Fruit fly (Drosophila melanogaster): ENCODE results near the gene Ttc1.

Ttc1 gene

dm6 chr3R:16423323-16423722 lies 19.5 kb downstream of the Ttc1 start:
- TF ChIP-seq pfk (GFP tag; optimal IDR thresholded peaks at IDR 0.05) (peak; percentile 88), dati (GFP tag; IDR thresholded peaks at IDR 0.05) (no peak), tx (GFP tag; optimal IDR thresholded peaks at IDR 0.05) (no peak), CG43689 (GFP tag; IDR thresholded peaks at IDR 0.05) (no peak), z (GFP tag; IDR thresholded peaks at IDR 0.05) (peak; percentile 98), D (optimal IDR thresholded peaks at IDR 0.05) (no peak), D (GFP tag; optimal IDR thresholded peaks at IDR 0.05) (peak; percentile 53), her (GFP tag; optimal IDR thresholded peaks at IDR 0.05) (no peak), twi (tag; optimal IDR thresholded peaks at IDR 0.05) (peak; percentile 10), CG10321 (GFP tag; IDR thresholded peaks at IDR 0.05) (peak; percentile 92), CG8924 (tag; optimal IDR thresholded peaks at IDR 0.05) (peak; percentile 23), Nf-YB (GFP tag; optimal IDR thresholded peaks at IDR 0.05) (peak; percentile 93), ro (GFP tag; IDR thresholded peaks at IDR 0.05) (no peak), crol (GFP tag; IDR thresholded peaks at IDR 0.05) (0 out of 2 replicates have a peak, but pooled peaks have one; percentile 19), Opbp (GFP tag; IDR thresholded peaks at IDR 0.05; ENCODE audit: partially characterized antibody) (0 out of 3 replicates have a peak, but pooled peaks have one; percentile 30), Bgb (GFP tag; IDR thresholded peaks at IDR 0.05; ENCODE audit: partially characterized antibody) (peak; percentile 35; the same call in 1 of the 2 replicates), nom (GFP tag; optimal IDR thresholded peaks at IDR 0.05) (peak; percentile 37), nau (GFP tag; optimal IDR thresholded peaks at IDR 0.05) (no peak), phol (tag; optimal IDR thresholded peaks at IDR 0.05) (peak; percentile 12), CG4360 (GFP tag; IDR thresholded peaks at IDR 0.05) (peak; percentile 98), CG7987 (GFP tag; optimal IDR thresholded peaks at IDR 0.05) (no peak), cg (GFP tag; optimal IDR thresholded peaks at IDR 0.05) (peak; percentile 27), sisA (GFP tag; IDR thresholded peaks at IDR 0.05) (no peak), Adf1 (GFP tag; IDR thresholded peaks at IDR 0.05) (peak; percentile 59), pros (GFP tag; optimal IDR thresholded peaks at IDR 0.05) (peak; percentile 74), tna (GFP tag; IDR thresholded peaks at IDR 0.05; ENCODE audit: partially characterized antibody) (peak; percentile 52; the same call in 1 of the 2 replicates), CG9609 (GFP tag; optimal IDR thresholded peaks at IDR 0.05) (no peak), seq (GFP tag; IDR thresholded peaks at IDR 0.05) (peak; percentile 78; the same call in 1 of the 2 replicates), grn (GFP tag; optimal IDR thresholded peaks at IDR 0.05) (no peak), Eip74EF (GFP tag; optimal IDR thresholded peaks at IDR 0.05) (no peak), CG8478 (optimal IDR thresholded peaks at IDR 0.05) (peak; percentile 59), CG1832 (GFP tag; optimal IDR thresholded peaks at IDR 0.05) (peak; percentile 90), Rfx (GFP tag; IDR thresholded peaks at IDR 0.05) (peak; percentile 42; the same call in 1 of the 2 replicates), knrl (GFP tag; IDR thresholded peaks at IDR 0.05; ENCODE audit: partially characterized antibody) (0 out of 3 replicates have a peak, but pooled peaks have one; percentile 20), Nf-YC (tag; optimal IDR thresholded peaks at IDR 0.05) (peak; percentile 94), cad (GFP tag; optimal IDR thresholded peaks at IDR 0.05) (no peak), CG14441 (GFP tag; IDR thresholded peaks at IDR 0.05) (no peak), ewg (GFP tag; optimal IDR thresholded peaks at IDR 0.05) (peak; percentile 36)

DNA sequence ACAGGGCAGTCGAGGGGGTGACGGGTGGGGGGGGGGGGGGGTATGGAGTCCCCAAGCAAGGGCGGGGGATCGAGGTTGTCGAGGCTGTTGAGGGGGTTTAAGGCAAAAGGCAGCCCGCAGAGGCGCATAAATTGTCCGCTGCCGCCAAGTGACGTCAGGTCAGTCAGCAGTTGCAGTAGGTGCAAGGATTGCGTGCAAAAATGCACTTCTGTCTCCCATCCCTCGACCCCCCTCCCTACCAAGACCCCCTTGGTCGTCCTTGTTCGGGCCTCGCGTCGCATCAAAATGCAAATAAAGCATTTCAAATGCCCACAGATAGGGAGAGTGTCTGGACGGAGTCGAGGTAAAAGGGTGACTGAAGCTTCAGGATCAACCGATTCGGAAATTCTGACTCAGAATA lies 26.3 kb downstream of the Ttc1 start:
- TF ChIP-seq trem (tag; optimal IDR thresholded peaks at IDR 0.05) = no peak
- no peak for TF ChIP-seq CG6654 (GFP tag; optimal IDR thresholded peaks at IDR 0.05)
- TF ChIP-seq CG12219 (GFP tag; optimal IDR thresholded peaks at IDR 0.05) = no peak
- no peak for TF ChIP-seq tup (GFP tag; optimal IDR thresholded peaks at IDR 0.05)
- no peak for TF ChIP-seq inv (GFP tag; IDR thresholded peaks at IDR 0.05; ENCODE audit: partially characterized antibody)
- no peak for TF ChIP-seq CG18011 (GFP tag; optimal IDR thresholded peaks at IDR 0.05)
- no peak for TF ChIP-seq CG6791 (GFP tag; IDR thresholded peaks at IDR 0.05; ENCODE audit: partially characterized antibody)
- no peak for TF ChIP-seq fd102C (GFP tag; optimal IDR thresholded peaks at IDR 0.05)
- no peak for TF ChIP-seq CG11398 (GFP tag; optimal IDR thresholded peaks at IDR 0.05)
- TF ChIP-seq CG1832 (GFP tag; optimal IDR thresholded peaks at IDR 0.05) = no peak
- TF ChIP-seq wdn (GFP tag; IDR thresholded peaks at IDR 0.05) = no peak
- no peak for TF ChIP-seq Gsc (GFP tag; IDR thresholded peaks at IDR 0.05)
- TF ChIP-seq CG7963 (GFP tag; IDR thresholded peaks at IDR 0.05; ENCODE audit: partially characterized antibody) = no peak
- TF ChIP-seq Dad (GFP tag; optimal IDR thresholded peaks at IDR 0.05) = no peak

All from whole organism, embryonic.